Worm (Caenorhabditis elegans) whole organism, L1 larva: Measurements from ENCODE around the gene F44D12.2.
A peak's percentile ranks its signal among the peaks of the same experiment; 100 is the strongest.

Source experiments
- F16B12.6 ChIP-seq: fragments of 150-350 bp; optimal IDR thresholded peaks from 2 replicates; lab custom pipeline; 2014; ENCODE audit warnings: missing biosample characterization, missing genetic modification characterization
- Y116A8C.19 ChIP-seq: sonication (generic microtip); optimal IDR thresholded peaks from 2 replicates; lab custom pipeline; 2016; ENCODE audit warnings: missing compliant biosample characterization, missing genetic modification characterization, borderline replicate concordance
- aha-1 ChIP-seq: fragments of 150-350 bp; optimal IDR thresholded peaks from 2 replicates; lab custom pipeline; 2014; ENCODE audit warnings: missing biosample characterization, missing genetic modification characterization
- alr-1 ChIP-seq: fragments of 200-800 bp; sonication (Bioruptor generic); optimal IDR thresholded peaks from 2 replicates; lab custom pipeline; 2018; ENCODE audit warnings: borderline replicate concordance, mild to moderate bottlenecking, missing genetic modification characterization, missing compliant biosample characterization
- blmp-1 ChIP-seq: fragments of 150-350 bp; optimal IDR thresholded peaks from 2 replicates; lab custom pipeline; 2014; ENCODE audit warnings: missing biosample characterization, missing genetic modification characterization
- ceh-63 ChIP-seq: fragments of 200-800 bp; sonication (Bioruptor generic); optimal IDR thresholded peaks from 2 replicates; lab custom pipeline; 2018; ENCODE audit warnings: mild to moderate bottlenecking, missing genetic modification characterization, missing compliant biosample characterization
- ceh-8 ChIP-seq: fragments of 200-800 bp; sonication (Bioruptor generic); optimal IDR thresholded peaks from 2 replicates; lab custom pipeline; 2018; ENCODE audit warnings: mild to moderate bottlenecking, missing genetic modification characterization, moderate library complexity, missing compliant biosample characterization
- ceh-82 ChIP-seq, 3 experiments: fragments of 150-350 bp in 1 of 3; sonication (generic microtip) in 2 of 3; optimal IDR thresholded peaks; 2 replicates each; lab custom pipeline; 2014 to 2017; ENCODE audit warnings: missing biosample characterization in 3 of 3, missing genetic modification characterization in 3 of 3
- ceh-90 ChIP-seq: sonication (generic microtip); optimal IDR thresholded peaks from 2 replicates; lab custom pipeline; 2016; ENCODE audit warnings: missing genetic modification characterization, missing compliant biosample characterization
- dpl-1 ChIP-seq, 3 experiments: fragments of 150-350 bp in 2 of 3; sonication (generic microtip) in 1 of 3; optimal IDR thresholded peaks; 2 replicates each; lab custom pipeline; 2014 to 2017; ENCODE audit warnings: missing biosample characterization in 3 of 3, missing genetic modification characterization in 3 of 3, missing genetic modification reagents in 3 of 3
- efl-1 ChIP-seq, 4 experiments: fragments of 150-350 bp; optimal IDR thresholded peaks in 3 of 4; peaks in 1 of 4; 1 replicate in 1 of 4; 2 replicates in 3 of 4; lab custom pipeline; 2014; ENCODE audit warnings: missing biosample characterization in 2 of 4, missing genetic modification characterization in 2 of 4, missing genetic modification reagents in 2 of 4
- efl-3 ChIP-seq: fragments of 200-800 bp; sonication (Bioruptor generic); optimal IDR thresholded peaks from 2 replicates; lab custom pipeline; 2018; ENCODE audit warnings: mild to moderate bottlenecking, missing genetic modification characterization, missing compliant biosample characterization
- elt-2 ChIP-seq: sonication (generic microtip); optimal IDR thresholded peaks from 2 replicates; lab custom pipeline; 2016; ENCODE audit warnings: missing genetic modification characterization, mild to moderate bottlenecking, inconsistent platforms, missing compliant biosample characterization, missing genetic modification reagents
- elt-3 ChIP-seq, 6 experiments: fragments of 150-350 bp in 1 of 6; sonication (generic microtip); optimal IDR thresholded peaks; 2 replicates each; lab custom pipeline; 2017 to 2018; ENCODE audit warnings: missing biosample characterization in 6 of 6, missing genetic modification characterization in 6 of 6, inconsistent platforms in 1 of 6
- fkh-8 ChIP-seq: sonication (generic microtip); optimal IDR thresholded peaks from 2 replicates; lab custom pipeline; 2016; ENCODE audit warnings: mild to moderate bottlenecking, missing genetic modification characterization, missing compliant biosample characterization
- fos-1 ChIP-seq: fragments of 150-350 bp; optimal IDR thresholded peaks from 2 replicates; lab custom pipeline; 2014; ENCODE audit warnings: missing biosample characterization, missing genetic modification characterization
- hlh-17 ChIP-seq: fragments of 200-800 bp; sonication (Bioruptor generic); optimal IDR thresholded peaks from 2 replicates; lab custom pipeline; 2018; ENCODE audit warnings: missing genetic modification characterization, mild to moderate bottlenecking, missing compliant biosample characterization, moderate library complexity, borderline replicate concordance
- lin-13 ChIP-seq: fragments of 150-350 bp; optimal IDR thresholded peaks from 2 replicates; lab custom pipeline; 2014; ENCODE audit warnings: missing biosample characterization, missing genetic modification reagents, missing genetic modification characterization
- lin-14 ChIP-seq: fragments of 200-800 bp; sonication (Bioruptor generic); optimal IDR thresholded peaks from 2 replicates; lab custom pipeline; 2018; ENCODE audit warnings: mild to moderate bottlenecking, missing genetic modification characterization, moderate library complexity, missing compliant biosample characterization
- lin-35 ChIP-seq, 2 experiments: fragments of 150-350 bp; optimal IDR thresholded peaks; 2 replicates each; lab custom pipeline; 2014; ENCODE audit warnings: missing biosample characterization in 2 of 2, missing genetic modification characterization in 2 of 2, missing genetic modification reagents in 2 of 2
- lir-3 ChIP-seq: sonication (generic microtip); optimal IDR thresholded peaks from 2 replicates; lab custom pipeline; 2016; ENCODE audit warnings: mild to moderate bottlenecking, missing genetic modification characterization, moderate library complexity, missing compliant biosample characterization; ENCODE audit not compliant: poor library complexity
- lsy-2 ChIP-seq, 2 experiments: fragments of 150-350 bp; optimal IDR thresholded peaks; 2 replicates each; lab custom pipeline; 2014; ENCODE audit warnings: missing biosample characterization in 2 of 2, missing genetic modification characterization in 2 of 2
- mab-9 ChIP-seq: fragments of 200-800 bp; sonication (Bioruptor generic); IDR thresholded peaks from 2 replicates; pipeline ENCODE4 v1.3.6; 2022; ENCODE audit warnings: missing genetic modification reagents, missing genetic modification characterization, missing compliant biosample characterization
- mdl-1 ChIP-seq, 2 experiments: fragments of 150-350 bp; optimal IDR thresholded peaks; 2 replicates each; lab custom pipeline; 2014 to 2017; ENCODE audit warnings: missing biosample characterization in 2 of 2, missing genetic modification characterization in 2 of 2, inconsistent platforms in 1 of 2
- mef-2 ChIP-seq: fragments of 150-350 bp; optimal IDR thresholded peaks from 2 replicates; lab custom pipeline; 2014; ENCODE audit warnings: missing biosample characterization, missing genetic modification characterization
- mep-1 ChIP-seq: fragments of 150-350 bp; optimal IDR thresholded peaks from 2 replicates; lab custom pipeline; 2014; ENCODE audit warnings: missing biosample characterization, missing genetic modification characterization
- nhr-20 ChIP-seq: sonication (generic microtip); optimal IDR thresholded peaks from 2 replicates; lab custom pipeline; 2016; ENCODE audit warnings: mild to moderate bottlenecking, missing genetic modification characterization, missing compliant biosample characterization
- nhr-237 ChIP-seq: fragments of 150-350 bp; optimal IDR thresholded peaks from 2 replicates; lab custom pipeline; 2014; ENCODE audit warnings: missing biosample characterization, missing genetic modification characterization
- nhr-71 ChIP-seq: sonication (generic microtip); optimal IDR thresholded peaks from 2 replicates; lab custom pipeline; 2016; ENCODE audit warnings: mild to moderate bottlenecking, missing genetic modification characterization, moderate library complexity, missing compliant biosample characterization
- nhr-76 ChIP-seq: sonication (generic microtip); optimal IDR thresholded peaks from 2 replicates; lab custom pipeline; 2017; ENCODE audit warnings: missing biosample characterization, missing genetic modification characterization
- pag-3 ChIP-seq: sonication (generic microtip); optimal IDR thresholded peaks from 2 replicates; lab custom pipeline; 2017; ENCODE audit warnings: missing genetic modification characterization, mild to moderate bottlenecking, missing compliant biosample characterization, antibody characterized with exemption, borderline replicate concordance; ENCODE audit not compliant: insufficient read depth
- skn-1 ChIP-seq: fragments of 150-350 bp; optimal IDR thresholded peaks from 2 replicates; lab custom pipeline; 2014; ENCODE audit warnings: missing biosample characterization, missing genetic modification characterization
- snu-23 ChIP-seq: sonication (generic microtip); optimal IDR thresholded peaks from 2 replicates; lab custom pipeline; 2016; ENCODE audit warnings: missing genetic modification characterization, missing compliant biosample characterization
- sptf-1 ChIP-seq: fragments of 150-350 bp; optimal IDR thresholded peaks from 2 replicates; lab custom pipeline; 2014; ENCODE audit warnings: missing biosample characterization, missing genetic modification characterization
- sup-37 ChIP-seq: fragments of 200-800 bp; sonication (Bioruptor generic); optimal IDR thresholded peaks from 2 replicates; lab custom pipeline; 2018; ENCODE audit warnings: mild to moderate bottlenecking, missing genetic modification characterization, missing compliant biosample characterization
- swsn-7 ChIP-seq: sonication (generic microtip); optimal IDR thresholded peaks from 2 replicates; lab custom pipeline; 2016; ENCODE audit warnings: missing genetic modification characterization, missing compliant biosample characterization
- unc-130 ChIP-seq: fragments of 150-350 bp; optimal IDR thresholded peaks from 2 replicates; lab custom pipeline; 2017; ENCODE audit warnings: missing biosample characterization, missing genetic modification characterization, inconsistent platforms
- unc-86 ChIP-seq: sonication (generic microtip); optimal IDR thresholded peaks from 2 replicates; lab custom pipeline; 2016; ENCODE audit warnings: missing genetic modification characterization, missing compliant biosample characterization
- unc-98 ChIP-seq: fragments of 200-800 bp; sonication (Bioruptor generic); IDR thresholded peaks from 2 replicates; pipeline ENCODE4 v1.3.6; 2022; ENCODE audit warnings: missing genetic modification characterization, missing compliant biosample characterization
- vab-15 ChIP-seq: sonication (generic microtip); optimal IDR thresholded peaks from 2 replicates; lab custom pipeline; 2017; ENCODE audit warnings: missing genotype, mild to moderate bottlenecking, missing genetic modification characterization, missing compliant biosample characterization
- xbp-1 ChIP-seq: sonication (generic microtip); optimal IDR thresholded peaks from 2 replicates; lab custom pipeline; 2016; ENCODE audit warnings: missing genetic modification characterization, missing compliant biosample characterization
- zag-1 ChIP-seq: fragments of 150-350 bp; optimal IDR thresholded peaks from 2 replicates; lab custom pipeline; 2014; ENCODE audit warnings: missing biosample characterization, missing genetic modification characterization

F44D12.2 gene

DNA sequence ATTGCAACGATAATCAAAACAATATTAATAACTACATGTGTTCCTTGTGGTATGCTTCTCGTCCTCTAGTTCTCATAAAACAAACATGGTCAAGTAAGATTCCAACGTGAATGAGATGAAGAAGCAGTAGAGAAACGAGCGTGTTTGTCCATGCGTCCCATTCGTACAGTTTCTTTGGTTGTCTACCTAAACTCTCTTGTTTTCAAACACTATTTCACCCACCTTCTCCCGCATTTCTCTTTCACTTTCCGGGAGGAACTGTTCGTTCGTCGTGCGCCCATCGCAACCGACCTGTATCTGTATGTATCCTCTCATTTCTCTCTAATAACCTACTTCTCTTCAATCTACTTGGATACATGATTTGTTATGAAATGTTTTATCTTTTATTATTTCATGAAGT lies 9.8 kb downstream of the F44D12.2 start:
- TF ChIP-seq mdl-1 (tag; optimal IDR thresholded peaks at IDR 0.05; lab: Kevin White, UChicago) (peak in 1 of 2 experiments; percentile 34), unc-98 (no peak), lsy-2 (tag; optimal IDR thresholded peaks at IDR 0.05; lab: Kevin White, UChicago) (peak in 1 of 2 experiments; percentile 51), lin-35 (GFP tag; optimal IDR thresholded peaks at IDR 0.05; lab: Kevin White, UChicago) (peak in 1 of 2 experiments; percentile 10), snu-23 (peak; percentile 33), blmp-1 (tag; lab: Kevin White, UChicago) (peak; percentile 99), dpl-1 (GFP tag; optimal IDR thresholded peaks at IDR 0.05; lab: Kevin White, UChicago) (no peak), zag-1 (tag; lab: Kevin White, UChicago) (no peak), aha-1 (no peak), ceh-90 (no peak), mep-1 (tag; lab: Kevin White, UChicago) (no peak), lin-14 (GFP tag; lab: Kevin White, UChicago) (peak; percentile 78), elt-2 (tag; lab: Kevin White, UChicago) (no peak), mab-9 (GFP tag; lab: Robert Waterston, UW) (no peak), pag-3 (tag; lab: Kevin White, UChicago) (no peak), elt-3 (tag; optimal IDR thresholded peaks at IDR 0.05; lab: Kevin White, UChicago) (peak in 2 of 6 experiments; percentile 32 to 67), vab-15 (tag; lab: Kevin White, UChicago) (no peak), sup-37 (GFP tag; lab: Kevin White, UChicago) (no peak), sptf-1 (tag; lab: Kevin White, UChicago) (no peak), skn-1 (tag; lab: Kevin White, UChicago) (peak; percentile 23), F16B12.6 (tag; lab: Kevin White, UChicago) (no peak), fos-1 (tag; lab: Kevin White, UChicago) (no peak), nhr-20 (tag; lab: Kevin White, UChicago) (peak; percentile 5), efl-1 (optimal IDR thresholded peaks at IDR 0.05; lab: Kevin White, UChicago) (peak in 1 of 2 experiments; percentile 4), efl-1 (GFP tag; optimal IDR thresholded peaks at IDR 0.05 in 1 of 2; lab: Kevin White, UChicago) (peak in 1 of 2 experiments; percentile 56), lir-3 (tag; lab: Kevin White, UChicago) (no peak), nhr-76 (tag; lab: Kevin White, UChicago) (no peak), alr-1 (no peak), mef-2 (tag; lab: Kevin White, UChicago) (no peak), nhr-71 (peak; percentile 5), hlh-17 (GFP tag; lab: Kevin White, UChicago) (no peak)

DNA sequence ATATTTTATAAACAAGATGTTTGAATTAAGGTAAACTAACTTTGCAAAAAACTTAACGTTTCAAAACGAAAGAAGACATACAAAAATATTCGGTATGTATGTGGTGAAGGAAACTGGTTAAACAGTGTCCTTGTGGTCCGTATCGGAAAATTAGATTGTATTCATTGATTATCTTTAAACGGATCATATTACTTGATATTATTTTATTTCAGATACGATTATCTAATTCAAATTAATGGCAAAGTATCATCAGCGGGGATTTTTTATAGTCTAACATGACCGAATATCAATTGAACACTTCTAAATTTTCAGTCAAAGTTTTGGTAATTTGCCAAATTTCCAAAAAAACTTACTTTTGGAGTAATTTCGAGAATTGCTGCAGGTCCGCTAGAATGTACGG lies 10.7 kb downstream of the F44D12.2 start, which contains the start of gene C47E12.13:
C47E12.13 (minus strand) TSS at position 101 of the 400 bp plus-strand sequence.
- TF ChIP-seq mdl-1 (tag; optimal IDR thresholded peaks at IDR 0.05; lab: Kevin White, UChicago) (no peak), swsn-7 (tag; lab: Kevin White, UChicago) (no peak), fkh-8 (no peak), ceh-8 (GFP tag; lab: Kevin White, UChicago) (no peak), skn-1 (tag; lab: Kevin White, UChicago) (no peak), Y116A8C.19 (tag; lab: Kevin White, UChicago) (no peak), ceh-82 (tag; optimal IDR thresholded peaks at IDR 0.05; lab: Kevin White, UChicago) (no peak), lir-3 (tag; lab: Kevin White, UChicago) (no peak), sup-37 (GFP tag; lab: Kevin White, UChicago) (no peak), efl-3 (GFP tag; lab: Kevin White, UChicago) (no peak), lin-13 (no peak), ceh-63 (no peak), unc-86 (tag; lab: Kevin White, UChicago) (no peak), xbp-1 (tag; lab: Kevin White, UChicago) (no peak), unc-130 (tag; lab: Kevin White, UChicago) (no peak), nhr-237 (tag; lab: Kevin White, UChicago) (no peak)
